Worm (Caenorhabditis elegans): Measurements from ENCODE around the gene F58A6.5.

Gene F58A6.5

DNA sequence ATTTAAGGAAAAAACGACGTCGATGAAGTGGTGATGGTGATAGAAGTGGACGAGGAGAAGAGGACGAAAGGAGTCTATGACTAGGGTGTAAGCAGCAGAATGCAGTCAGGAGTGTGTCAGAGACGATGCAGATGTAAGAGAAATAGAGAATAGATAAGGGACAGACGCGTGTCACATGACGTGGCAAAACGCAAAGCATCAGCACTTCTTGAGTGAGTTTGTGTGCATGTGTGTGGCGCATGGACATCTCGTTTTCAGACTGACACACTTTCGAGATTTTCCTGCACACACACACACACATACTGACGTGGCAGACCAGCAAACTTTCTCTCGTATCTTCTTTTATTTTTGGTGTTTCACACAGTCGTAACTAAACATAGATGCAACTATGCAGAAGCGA lies 34.2 kb upstream of the F58A6.5 start (continued):
- no peak for TF ChIP-seq alr-1 (tag; optimal IDR thresholded peaks at IDR 0.05; ENCODE audit: borderline replicate concordance)
- TF ChIP-seq tlp-1 (tag; optimal IDR thresholded peaks at IDR 0.05): no peak
- peak; percentile 34 for TF ChIP-seq dsc-1 (tag; optimal IDR thresholded peaks at IDR 0.05)

DNA sequence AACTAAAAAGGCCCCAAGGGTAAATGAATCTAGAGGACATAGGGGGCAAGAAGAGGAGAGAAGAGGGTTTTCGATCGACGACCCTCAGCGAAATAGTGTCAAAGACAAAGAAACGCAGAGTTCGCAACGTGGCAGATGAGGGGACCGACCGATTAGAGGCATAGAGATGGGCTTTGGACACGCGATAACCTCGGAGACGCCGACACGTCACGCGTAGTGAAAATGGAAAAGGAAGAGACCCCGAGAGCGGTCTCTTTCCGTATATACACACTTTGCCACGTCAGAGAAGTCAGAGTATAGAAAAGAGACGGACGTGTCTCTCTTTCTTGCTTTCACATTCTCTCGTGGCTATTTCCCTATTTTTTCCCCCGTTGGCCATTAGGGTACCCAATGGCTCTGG lies 33.2 kb upstream of the F58A6.5 start:
- TF ChIP-seq efl-1 (optimal IDR thresholded peaks at IDR 0.05): peak; percentile 57 to 75
- peak; percentile 27 to 93 for TF ChIP-seq efl-1 (GFP tag; optimal IDR thresholded peaks at IDR 0.05 in 1 of 2)
- no peak for TF ChIP-seq nhr-11 (tag; optimal IDR thresholded peaks at IDR 0.05)
- peak; percentile 83 for TF ChIP-seq fkh-8 (tag; optimal IDR thresholded peaks at IDR 0.05)
- no peak for TF ChIP-seq pqm-1 (tag; optimal IDR thresholded peaks at IDR 0.05)
- no peak for TF ChIP-seq unc-62 (GFP tag; optimal IDR thresholded peaks at IDR 0.05)
- no peak for TF ChIP-seq ets-5 (GFP tag; IDR thresholded peaks at IDR 0.05)
- TF ChIP-seq fkh-4 (tag; optimal IDR thresholded peaks at IDR 0.05; ENCODE audit: borderline replicate concordance): no peak
- TF ChIP-seq ces-1 (GFP tag; optimal IDR thresholded peaks at IDR 0.05): no peak
- no peak for TF ChIP-seq Y116A8C.19 (tag; optimal IDR thresholded peaks at IDR 0.05; ENCODE audit: borderline replicate concordance)
- peak; percentile 76 for TF ChIP-seq swsn-7 (tag; optimal IDR thresholded peaks at IDR 0.05)
- no peak; the same call in 1 of the 2 replicates for TF ChIP-seq mab-9 (GFP tag; IDR thresholded peaks at IDR 0.05)
- TF ChIP-seq ama-1 (optimal IDR thresholded peaks at IDR 0.05): no peak
- TF ChIP-seq mep-1 (tag; optimal IDR thresholded peaks at IDR 0.05): peak; percentile 73
- peak in 1 of 2 experiments; percentile 86 for TF ChIP-seq mdl-1 (tag; optimal IDR thresholded peaks at IDR 0.05)
- no peak for TF ChIP-seq efl-3 (GFP tag; optimal IDR thresholded peaks at IDR 0.05)
- TF ChIP-seq snpc-4 (tag; optimal IDR thresholded peaks at IDR 0.05): peak; percentile 18
- TF ChIP-seq sptf-1 (tag; optimal IDR thresholded peaks at IDR 0.05): no peak
- TF ChIP-seq fkh-10 (GFP tag; optimal IDR thresholded peaks at IDR 0.05): peak; percentile 59
- TF ChIP-seq ceh-8 (GFP tag; optimal IDR thresholded peaks at IDR 0.05): no peak
- no peak for TF ChIP-seq egl-27 (tag; optimal IDR thresholded peaks at IDR 0.05)
- TF ChIP-seq dsc-1 (tag; optimal IDR thresholded peaks at IDR 0.05): peak; percentile 37
- no peak for TF ChIP-seq unc-30 (tag; optimal IDR thresholded peaks at IDR 0.05)
- no peak for TF ChIP-seq nhr-237 (tag; optimal IDR thresholded peaks at IDR 0.05)
- no peak for TF ChIP-seq nhr-28 (tag; optimal IDR thresholded peaks at IDR 0.05)
- TF ChIP-seq nhr-85 (tag): peak; percentile 83
- TF ChIP-seq F16B12.6 (tag; optimal IDR thresholded peaks at IDR 0.05): peak; percentile 32
- TF ChIP-seq ztf-11 (tag; optimal IDR thresholded peaks at IDR 0.05): no peak
- TF ChIP-seq grh-1 (GFP tag; IDR thresholded peaks at IDR 0.05): no peak; the same call in 1 of the 2 replicates
- TF ChIP-seq isw-1 (GFP tag; IDR thresholded peaks at IDR 0.05): peak; percentile 70
- peak; percentile 34 for TF ChIP-seq skn-1 (tag; optimal IDR thresholded peaks at IDR 0.05)
- TF ChIP-seq ztf-4 (tag; optimal IDR thresholded peaks at IDR 0.05): peak; percentile 58
- no peak for TF ChIP-seq alr-1 (tag; optimal IDR thresholded peaks at IDR 0.05; ENCODE audit: borderline replicate concordance)
- TF ChIP-seq C34B4.2 (tag; optimal IDR thresholded peaks at IDR 0.05): no peak
- peak; percentile 84 for TF ChIP-seq nhr-20 (tag; optimal IDR thresholded peaks at IDR 0.05)
- TF ChIP-seq nhr-84 (tag; optimal IDR thresholded peaks at IDR 0.05): no peak
- peak; percentile 72 to 76 for TF ChIP-seq lsy-2 (tag; optimal IDR thresholded peaks at IDR 0.05)
- no peak for TF ChIP-seq nhr-12 (tag; optimal IDR thresholded peaks at IDR 0.05)
- peak; percentile 6 for TF ChIP-seq aly-2 (tag; optimal IDR thresholded peaks at IDR 0.05)
- TF ChIP-seq vab-15 (tag; optimal IDR thresholded peaks at IDR 0.05): no peak
- peak; percentile 72 for TF ChIP-seq blmp-1 (tag; optimal IDR thresholded peaks at IDR 0.05)
- no peak for TF ChIP-seq zip-4 (GFP tag; optimal IDR thresholded peaks at IDR 0.05)
- TF ChIP-seq C16A3.4 (tag; optimal IDR thresholded peaks at IDR 0.05): peak; percentile 43
- TF ChIP-seq zag-1 (tag; optimal IDR thresholded peaks at IDR 0.05): no peak
- no peak for TF ChIP-seq unc-98 (GFP tag; IDR thresholded peaks at IDR 0.05)
- TF ChIP-seq ceh-88 (GFP tag; IDR thresholded peaks at IDR 0.05): peak; percentile 47; the same call in 1 of the 2 replicates
- peak; percentile 4 for TF ChIP-seq lin-15B (tag; optimal IDR thresholded peaks at IDR 0.05)
- TF ChIP-seq hpl-2 (GFP tag; optimal IDR thresholded peaks at IDR 0.05): peak; percentile 13
- TF ChIP-seq lin-13 (GFP tag; optimal IDR thresholded peaks at IDR 0.05): peak; percentile 69
- peak in 2 of 3 experiments; percentile 27 to 45 for TF ChIP-seq dpl-1 (GFP tag; optimal IDR thresholded peaks at IDR 0.05)
- no peak for TF ChIP-seq sup-37 (GFP tag; optimal IDR thresholded peaks at IDR 0.05)

All from whole organism, L1 larva.